Worm (Caenorhabditis elegans) whole organism, L3 larva: ENCODE measurements around the gene nrde-2.
A peak's percentile ranks its signal among the peaks of the same experiment; 100 is the strongest.
"Not testable (repeated sequence)": the region's sequence is repeated elsewhere in the genome, so short reads cannot be mapped to it uniquely, and the experiment has no call there.

Experiments used
- aly-2 ChIP-seq: fragments of 150-350 bp; optimal IDR thresholded peaks from 2 replicates; lab custom pipeline; 2014; ENCODE audit warnings: missing biosample characterization, missing genetic modification characterization
- ama-1 ChIP-seq: fragments of 150-350 bp; optimal IDR thresholded peaks from 2 replicates; lab custom pipeline; 2018
- ceh-16 ChIP-seq: sonication (generic microtip); optimal IDR thresholded peaks from 2 replicates; lab custom pipeline; 2017; ENCODE audit warnings: missing biosample characterization, missing genetic modification characterization
- ceh-82 ChIP-seq: fragments of 150-350 bp; optimal IDR thresholded peaks from 2 replicates; lab custom pipeline; 2014; ENCODE audit warnings: missing biosample characterization, missing genetic modification characterization
- ceh-9 ChIP-seq: sonication (generic microtip); optimal IDR thresholded peaks from 2 replicates; lab custom pipeline; 2018; ENCODE audit warnings: missing biosample characterization, missing genetic modification characterization
- daf-12 ChIP-seq: fragments of 150-350 bp; optimal IDR thresholded peaks from 2 replicates; lab custom pipeline; 2014; ENCODE audit warnings: missing biosample characterization, missing genetic modification reagents, missing genetic modification characterization
- egl-27 ChIP-seq: sonication (generic microtip); optimal IDR thresholded peaks from 4 replicates; lab custom pipeline; 2017; ENCODE audit warnings: missing biosample characterization, missing genetic modification reagents, missing genetic modification characterization
- egl-5 ChIP-seq: fragments of 150-350 bp; optimal IDR thresholded peaks from 2 replicates; lab custom pipeline; 2017; ENCODE audit warnings: missing biosample characterization, missing genetic modification reagents, missing genetic modification characterization, inconsistent platforms
- elt-1 ChIP-seq: fragments of 150-350 bp; optimal IDR thresholded peaks from 2 replicates; lab custom pipeline; 2014; ENCODE audit warnings: missing biosample characterization, missing genetic modification characterization
- elt-2 ChIP-seq: sonication (generic microtip); optimal IDR thresholded peaks from 2 replicates; lab custom pipeline; 2016; ENCODE audit warnings: missing genetic modification reagents, mild to moderate bottlenecking, missing genetic modification characterization, missing compliant biosample characterization
- elt-3 ChIP-seq, 3 experiments: fragments of 150-350 bp in 1 of 3; sonication (generic microtip) in 2 of 3; optimal IDR thresholded peaks; 2 replicates in 2 of 3; 4 replicates in 1 of 3; lab custom pipeline; 2014 to 2017; ENCODE audit warnings: missing biosample characterization in 3 of 3, missing genetic modification characterization in 3 of 3
- eor-1 ChIP-seq, 2 experiments: fragments of 150-350 bp; optimal IDR thresholded peaks; 2 replicates each; lab custom pipeline; 2014 to 2018; ENCODE audit warnings: missing biosample characterization in 2 of 2, missing genetic modification characterization in 2 of 2
- fkh-10 ChIP-seq: sonication (generic microtip); optimal IDR thresholded peaks from 2 replicates; lab custom pipeline; 2017; ENCODE audit warnings: missing biosample characterization, missing genetic modification reagents, missing genetic modification characterization
- fkh-2 ChIP-seq: fragments of 150-350 bp; optimal IDR thresholded peaks from 2 replicates; lab custom pipeline; 2014; ENCODE audit warnings: missing biosample characterization, missing genetic modification reagents, missing genetic modification characterization
- fos-1 ChIP-seq: fragments of 150-350 bp; optimal IDR thresholded peaks from 2 replicates; lab custom pipeline; 2014; ENCODE audit warnings: missing biosample characterization, missing genetic modification characterization
- hmg-11 ChIP-seq: sonication (generic microtip); optimal IDR thresholded peaks from 2 replicates; lab custom pipeline; 2016; ENCODE audit warnings: missing genetic modification characterization, missing compliant biosample characterization
- lin-39 ChIP-seq: fragments of 150-350 bp; optimal IDR thresholded peaks from 2 replicates; lab custom pipeline; 2018; ENCODE audit warnings: missing biosample characterization, missing genetic modification reagents, missing genetic modification characterization
- lsy-12 ChIP-seq: sonication (generic microtip); optimal IDR thresholded peaks from 2 replicates; lab custom pipeline; 2016; ENCODE audit warnings: mild to moderate bottlenecking, missing genetic modification characterization, missing compliant biosample characterization
- nfya-1 ChIP-seq: sonication (generic microtip); optimal IDR thresholded peaks from 2 replicates; lab custom pipeline; 2017; ENCODE audit warnings: missing genetic modification characterization, mild to moderate bottlenecking, missing compliant biosample characterization, antibody characterized with exemption, moderate library complexity; ENCODE audit not compliant: insufficient read depth
- nhr-11 ChIP-seq: fragments of 150-350 bp; optimal IDR thresholded peaks from 2 replicates; lab custom pipeline; 2014; ENCODE audit warnings: missing biosample characterization, missing genetic modification characterization
- nhr-12 ChIP-seq: fragments of 150-350 bp; optimal IDR thresholded peaks from 2 replicates; lab custom pipeline; 2014; ENCODE audit warnings: missing biosample characterization, missing genetic modification characterization
- nhr-23 ChIP-seq: fragments of 150-350 bp; optimal IDR thresholded peaks from 2 replicates; lab custom pipeline; 2014; ENCODE audit warnings: missing biosample characterization, missing genetic modification reagents, missing genetic modification characterization
- nhr-25 ChIP-seq: sonication (generic microtip); optimal IDR thresholded peaks from 2 replicates; lab custom pipeline; 2017; ENCODE audit warnings: missing biosample characterization, missing genetic modification characterization
- nhr-43 ChIP-seq: sonication (generic microtip); optimal IDR thresholded peaks from 2 replicates; lab custom pipeline; 2016; ENCODE audit warnings: mild to moderate bottlenecking, missing genetic modification characterization, missing compliant biosample characterization; ENCODE audit not compliant: poor library complexity, severe bottlenecking
- nhr-67 ChIP-seq: fragments of 150-350 bp; optimal IDR thresholded peaks from 2 replicates; lab custom pipeline; 2014; ENCODE audit warnings: missing biosample characterization, missing genetic modification characterization
- pqm-1 ChIP-seq: fragments of 150-350 bp; optimal IDR thresholded peaks from 2 replicates; lab custom pipeline; 2017; ENCODE audit warnings: missing biosample characterization, missing genetic modification characterization, inconsistent platforms
- sea-2 ChIP-seq: fragments of 150-350 bp; sonication (generic microtip); optimal IDR thresholded peaks from 4 replicates; lab custom pipeline; 2014; ENCODE audit warnings: missing biosample characterization, missing genetic modification reagents, missing genetic modification characterization
- skn-1 ChIP-seq: fragments of 150-350 bp; optimal IDR thresholded peaks from 2 replicates; lab custom pipeline; 2014; ENCODE audit warnings: missing biosample characterization, missing genetic modification characterization
- snpc-4 ChIP-seq: fragments of 150-350 bp; optimal IDR thresholded peaks from 2 replicates; lab custom pipeline; 2014; ENCODE audit warnings: missing biosample characterization, missing genetic modification characterization
- tbx-2 ChIP-seq: sonication (generic microtip); optimal IDR thresholded peaks from 2 replicates; lab custom pipeline; 2016; ENCODE audit warnings: mild to moderate bottlenecking, missing genetic modification characterization, missing compliant biosample characterization
- unc-39 ChIP-seq: sonication (generic microtip); optimal IDR thresholded peaks from 4 replicates; lab custom pipeline; 2017; ENCODE audit warnings: missing biosample characterization, missing genetic modification characterization
- unc-62 ChIP-seq: fragments of 150-350 bp; sonication (generic microtip); optimal IDR thresholded peaks from 4 replicates; lab custom pipeline; 2014; ENCODE audit warnings: missing biosample characterization, missing genetic modification reagents, missing genetic modification characterization
- ztf-11 ChIP-seq: fragments of 150-350 bp; optimal IDR thresholded peaks from 2 replicates; lab custom pipeline; 2014; ENCODE audit warnings: missing biosample characterization, missing genetic modification characterization
- ztf-4 ChIP-seq: fragments of 150-350 bp; optimal IDR thresholded peaks from 2 replicates; lab custom pipeline; 2014; ENCODE audit warnings: missing biosample characterization, missing genetic modification characterization

nrde-2 gene

DNA sequence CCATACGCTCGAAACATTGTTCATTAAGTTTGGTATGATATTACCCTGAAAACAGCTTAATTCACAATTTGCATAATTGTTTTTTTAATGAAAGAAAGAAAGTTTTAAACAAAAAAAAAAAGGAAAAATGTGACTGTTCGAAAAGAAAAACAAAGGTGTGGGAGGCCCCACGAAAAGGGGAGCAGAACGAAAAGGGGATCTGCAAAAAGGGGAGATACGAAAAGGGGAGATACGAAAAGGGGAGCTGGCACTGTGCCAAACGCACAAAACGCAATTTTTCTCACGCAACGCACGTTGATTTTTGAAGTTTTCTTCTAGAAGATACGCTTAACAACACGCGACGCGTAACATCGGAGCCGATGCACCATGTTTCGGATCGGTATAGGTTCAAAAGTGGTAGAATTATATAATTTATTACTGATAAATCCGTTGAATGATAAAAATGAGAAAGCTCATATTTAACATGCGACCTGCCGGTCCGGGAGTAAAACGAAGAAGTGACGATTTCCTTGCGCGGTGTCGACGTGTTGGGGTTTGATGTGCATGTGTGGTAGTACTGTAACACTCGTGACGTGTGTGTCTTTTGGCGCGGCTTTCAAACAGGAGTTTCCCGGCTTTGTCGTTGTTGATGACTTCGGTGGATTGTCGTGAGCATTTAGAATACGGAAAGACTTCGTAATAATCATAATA, at the start of gene nrde-2:
nrde-2 (minus strand) TSS at position 45 of the 690 bp plus-strand sequence.
- not testable (repeated sequence) for TF ChIP-seq nhr-11; tbx-2 (tag; lab: Kevin White, UChicago); ama-1 (lab: Kevin White, UChicago)

- TF ChIP-seq nhr-23 (tag; lab: Kevin White, UChicago): peak; percentile 82
- TF ChIP-seq nhr-25 (tag; lab: Kevin White, UChicago): peak; percentile 61
- no peak for TF ChIP-seq ama-1 (lab: Kevin White, UChicago)
- peak in 1 of 3 experiments; percentile 41 for TF ChIP-seq elt-3 (tag; optimal IDR thresholded peaks at IDR 0.05; lab: Kevin White, UChicago)
- no peak for TF ChIP-seq snpc-4 (tag; lab: Kevin White, UChicago)
- TF ChIP-seq nhr-43 (tag; lab: Kevin White, UChicago): peak; percentile 28
These were observed 46.8 kb upstream of the nrde-2 start for ce11 chrII:10294262-10294661.

ce11 chrII:10288926-10289325, 41.5 kb upstream of the nrde-2 start:
- TF ChIP-seq egl-5 (tag; lab: Kevin White, UChicago) (peak; percentile 70), egl-27 (tag; lab: Kevin White, UChicago) (no peak), ceh-9 (tag; lab: Kevin White, UChicago) (no peak), nfya-1 (tag; lab: Kevin White, UChicago) (peak; percentile 24), nhr-25 (tag; lab: Kevin White, UChicago) (peak; percentile 23)

DNA sequence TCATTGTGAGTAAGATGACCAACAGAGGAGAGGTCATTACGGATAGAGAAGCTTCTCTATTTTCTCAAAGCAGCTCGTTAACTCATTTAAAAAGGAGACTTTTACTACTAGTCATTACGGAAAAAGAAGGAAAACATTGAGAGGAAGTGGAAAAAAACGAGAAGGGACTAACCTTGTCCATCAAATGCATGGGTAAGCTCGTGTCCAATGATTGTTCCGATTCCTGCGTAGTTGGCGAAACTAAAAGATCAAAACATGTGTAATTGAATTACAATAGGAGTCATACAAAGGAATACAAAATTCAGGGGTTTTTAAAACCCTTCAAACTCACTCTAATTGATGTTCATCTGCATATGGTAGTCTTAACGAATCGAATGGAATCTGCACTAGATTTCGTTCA, 37.6 kb upstream of the nrde-2 start:
- no peak for TF ChIP-seq nhr-67
- no peak for TF ChIP-seq fkh-10
- TF ChIP-seq elt-1 (tag; lab: Kevin White, UChicago): no peak
- no peak for TF ChIP-seq ceh-82 (tag; lab: Kevin White, UChicago)
- TF ChIP-seq nhr-12 (tag; lab: Kevin White, UChicago): no peak
- TF ChIP-seq lin-39 (tag; lab: Kevin White, UChicago): no peak
- TF ChIP-seq nhr-25 (tag; lab: Kevin White, UChicago): no peak
- no peak for TF ChIP-seq snpc-4 (tag; lab: Kevin White, UChicago)
- no peak for TF ChIP-seq egl-5 (tag; lab: Kevin White, UChicago)
- TF ChIP-seq ztf-11 (tag; lab: Kevin White, UChicago): no peak
- no peak for TF ChIP-seq ceh-16
- TF ChIP-seq fos-1 (tag; lab: Kevin White, UChicago): no peak
- TF ChIP-seq tbx-2 (tag; lab: Kevin White, UChicago): no peak
- no peak for TF ChIP-seq aly-2 (tag; lab: Kevin White, UChicago)
- TF ChIP-seq daf-12 (tag; lab: Kevin White, UChicago): no peak
- TF ChIP-seq elt-2 (tag; lab: Kevin White, UChicago): no peak
- no peak for TF ChIP-seq fkh-2 (tag; lab: Kevin White, UChicago)
- TF ChIP-seq skn-1: no peak
- no peak for TF ChIP-seq hmg-11

DNA sequence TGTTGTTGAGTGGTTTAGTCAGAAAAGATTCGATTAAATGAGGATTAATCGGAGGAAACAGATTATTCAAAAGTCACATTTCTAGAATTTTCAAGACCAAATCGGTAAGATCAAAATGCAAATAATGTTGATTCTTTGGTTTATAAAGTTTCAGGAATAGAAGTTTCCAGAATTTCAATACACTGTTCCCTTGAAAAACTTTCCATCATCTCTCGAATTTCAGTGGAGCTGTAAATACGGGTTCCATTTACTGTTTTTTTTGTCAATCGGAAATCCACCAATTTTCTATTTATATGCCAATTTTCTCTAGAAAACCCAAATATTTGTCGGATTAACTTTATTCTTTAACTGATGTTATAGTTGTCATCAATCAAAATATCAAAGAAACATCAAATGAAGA, 35.7 kb upstream of the nrde-2 start:
- TF ChIP-seq ztf-4 (tag; lab: Kevin White, UChicago) (no peak), egl-27 (tag; lab: Kevin White, UChicago) (no peak), hmg-11 (no peak), ztf-11 (tag; lab: Kevin White, UChicago) (no peak), ceh-82 (tag; lab: Kevin White, UChicago) (no peak), daf-12 (tag; lab: Kevin White, UChicago) (no peak), eor-1 (tag; optimal IDR thresholded peaks at IDR 0.05; lab: Kevin White, UChicago) (no peak), fkh-2 (tag; lab: Kevin White, UChicago) (no peak)

DNA sequence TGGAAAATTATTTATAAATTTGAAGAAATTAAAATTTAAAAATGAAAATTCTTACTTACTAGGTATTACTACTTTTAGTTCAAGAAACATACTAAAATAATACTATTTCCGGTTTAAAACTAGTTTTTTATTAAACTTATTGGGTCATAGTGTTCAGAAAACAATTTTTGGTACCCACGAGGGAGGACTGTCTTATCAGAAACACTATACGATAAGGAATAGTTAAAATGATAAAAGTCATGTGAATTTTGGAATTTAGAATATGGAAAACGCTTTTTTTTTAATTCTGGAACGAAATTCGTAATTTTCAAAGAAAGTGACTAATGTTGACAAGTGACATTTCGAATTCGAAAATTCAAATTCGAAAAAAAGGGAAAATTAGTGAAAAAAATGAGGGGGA, 34.2 kb upstream of the nrde-2 start:
- TF ChIP-seq unc-39 (tag; lab: Kevin White, UChicago) (no peak), sea-2 (no peak), pqm-1 (tag; lab: Kevin White, UChicago) (peak; percentile 82), lsy-12 (tag; lab: Kevin White, UChicago) (no peak), unc-62 (no peak), nhr-67 (no peak), daf-12 (tag; lab: Kevin White, UChicago) (no peak), elt-2 (tag; lab: Kevin White, UChicago) (peak; percentile 75)
